Worm (Caenorhabditis elegans): ENCODE results near the gene bath-31.

DNA sequence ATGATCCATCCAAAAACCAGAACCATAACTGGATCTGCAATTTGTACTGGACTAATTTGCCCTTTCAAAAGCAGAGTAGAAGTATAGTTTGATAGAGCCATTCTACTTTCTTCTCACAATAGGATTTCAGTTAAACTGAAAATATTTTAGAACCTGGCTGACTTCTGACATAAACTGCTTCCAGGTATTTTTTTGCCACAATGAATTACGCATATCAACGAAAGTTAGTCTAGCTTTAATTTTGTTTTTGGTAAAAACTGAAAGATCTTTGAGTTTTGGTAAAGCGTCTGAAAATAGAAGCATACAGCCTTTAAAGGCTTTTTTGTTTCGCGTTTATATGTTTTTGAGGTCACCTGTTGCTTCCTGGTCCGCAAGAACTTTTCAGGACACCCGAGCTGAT is 41.1 kb upstream of the bath-31 start, which contains the start of gene srx-101:
- TF ChIP-seq nhr-28 (tag; optimal IDR thresholded peaks at IDR 0.05): no peak
- TF ChIP-seq ZK337.2 (GFP tag; IDR thresholded peaks at IDR 0.05): no peak
- no peak for TF ChIP-seq Y105C5A.15 (GFP tag; IDR thresholded peaks at IDR 0.05)
- TF ChIP-seq jun-1 (tag; optimal IDR thresholded peaks at IDR 0.05): no peak
- TF ChIP-seq F44E2.7 (GFP tag; IDR thresholded peaks at IDR 0.05): no peak
- no peak for TF ChIP-seq nhr-77 (tag; optimal IDR thresholded peaks at IDR 0.05)
- TF ChIP-seq skn-1 (tag; optimal IDR thresholded peaks at IDR 0.05): no peak
